Worm (Caenorhabditis elegans) whole organism, dauer: ENCODE measurements around the gene rml-4.

Experiments used
- unc-62 ChIP-seq: sonication (generic microtip); optimal IDR thresholded peaks from 2 replicates; lab custom pipeline; 2017; ENCODE audit warnings: missing biosample characterization, missing genetic modification reagents, missing genetic modification characterization

Gene rml-4

ce11 chrII:4297259-4297658 is 2.4 kb downstream of the rml-4 start:
- no peak for TF ChIP-seq unc-62 (GFP tag; lab: Kevin White, UChicago)

ce11 chrII:4299227-4299703 is 4.4 kb downstream of the rml-4 start, which contains the start of gene sco-1:
TSS of gene sco-1 (plus strand) at chrII:4299653.
- TF ChIP-seq unc-62 (GFP tag; lab: Kevin White, UChicago), result no peak

- TF ChIP-seq unc-62 (GFP tag; lab: Kevin White, UChicago), result no peak
Observed at ce11 chrII:4301307-4301706, 6.4 kb downstream of the rml-4 start, which contains the start of gene gtf-2F1. TSS of gene gtf-2F1 (plus strand) at chrII:4301607.

ce11 chrII:4306921-4307630 is 12.2 kb downstream of the rml-4 start, which contains the start of gene Y52E8A.3:
TSS of gene Y52E8A.3 (minus strand) at chrII:4306971.
- TF ChIP-seq unc-62 (GFP tag; lab: Kevin White, UChicago), result no peak

DNA sequence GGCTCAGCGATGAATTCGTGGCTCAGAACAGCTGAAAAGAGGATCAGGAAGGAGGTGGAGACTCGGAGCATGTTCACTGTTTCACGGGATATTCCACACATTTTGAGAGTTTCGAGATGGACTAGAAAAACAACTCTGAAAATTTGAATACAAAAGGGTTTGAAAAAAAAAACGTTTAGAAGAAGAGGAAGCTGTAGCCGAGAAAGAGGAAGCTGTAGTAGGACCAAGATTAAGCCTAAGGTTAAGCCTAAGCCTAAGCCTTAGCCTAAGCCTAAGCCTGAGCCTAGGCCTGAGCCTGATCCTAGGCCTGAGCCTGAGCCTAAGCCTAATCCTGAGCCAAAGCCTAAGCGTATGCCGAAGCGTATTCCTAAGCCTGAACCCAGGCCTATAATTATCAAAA is 17.2 kb downstream of the rml-4 start, which contains the start of gene plep-1:
plep-1 (minus strand) TSS at position 101 of the 400 bp plus-strand sequence.
- TF ChIP-seq unc-62 (GFP tag; lab: Kevin White, UChicago), result no peak

DNA sequence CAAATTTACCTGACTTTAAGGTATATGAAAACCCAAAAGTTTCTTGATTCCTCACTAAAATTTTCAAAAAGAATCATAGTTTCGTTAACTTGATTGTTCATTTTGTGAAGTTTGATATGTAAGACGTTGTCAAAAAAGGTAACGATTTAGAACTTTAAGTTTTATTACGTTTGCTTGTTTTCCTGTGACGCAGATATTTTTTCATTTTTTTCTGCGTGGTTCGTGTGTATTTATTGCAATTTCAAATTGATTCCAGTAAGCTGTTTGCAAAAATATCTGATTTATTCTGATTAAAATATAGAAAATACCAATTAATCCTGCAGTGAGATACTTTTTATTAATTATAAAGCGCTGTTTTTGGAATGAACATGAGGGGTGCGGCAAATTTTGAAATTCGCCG is 21.1 kb downstream of the rml-4 start, which contains the start of gene srw-40:
srw-40 (minus strand) TSS at position 101 of the 400 bp plus-strand sequence.
- no peak for TF ChIP-seq unc-62 (GFP tag; lab: Kevin White, UChicago)

DNA sequence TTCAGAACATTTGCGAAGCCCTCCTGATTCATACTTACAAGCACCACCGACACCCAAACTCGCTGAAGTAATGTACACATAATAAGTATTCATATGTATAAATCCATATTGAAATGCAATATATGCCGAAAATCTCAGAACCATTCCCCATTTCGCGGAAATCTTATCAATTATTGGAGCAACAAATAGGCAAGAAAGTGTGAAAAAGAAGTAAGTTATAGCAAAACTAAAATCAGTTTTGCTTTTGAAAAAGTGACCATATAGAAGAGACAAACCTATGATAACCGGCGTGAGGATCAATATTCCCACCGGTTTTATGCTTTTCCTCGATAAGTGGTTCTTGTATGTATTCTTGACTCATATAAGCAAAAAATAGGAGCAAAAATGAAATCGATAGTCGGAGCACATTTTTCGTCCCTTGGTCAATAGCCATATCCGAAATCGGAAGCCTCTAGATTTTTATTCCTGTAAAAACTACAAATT is 24.7 kb downstream of the rml-4 start, which contains the start of gene Y52E8A.6:
Y52E8A.6 (minus strand) TSS at position 433 of the 483 bp plus-strand sequence.
- no peak for TF ChIP-seq unc-62 (GFP tag; lab: Kevin White, UChicago)

- no peak for TF ChIP-seq unc-62 (GFP tag; lab: Kevin White, UChicago)
Observed at ce11 chrII:4320455-4320854, 25.6 kb downstream of the rml-4 start, which contains the start of gene Y52E8A.2. TSS of gene Y52E8A.2 (plus strand) at chrII:4320836.

DNA sequence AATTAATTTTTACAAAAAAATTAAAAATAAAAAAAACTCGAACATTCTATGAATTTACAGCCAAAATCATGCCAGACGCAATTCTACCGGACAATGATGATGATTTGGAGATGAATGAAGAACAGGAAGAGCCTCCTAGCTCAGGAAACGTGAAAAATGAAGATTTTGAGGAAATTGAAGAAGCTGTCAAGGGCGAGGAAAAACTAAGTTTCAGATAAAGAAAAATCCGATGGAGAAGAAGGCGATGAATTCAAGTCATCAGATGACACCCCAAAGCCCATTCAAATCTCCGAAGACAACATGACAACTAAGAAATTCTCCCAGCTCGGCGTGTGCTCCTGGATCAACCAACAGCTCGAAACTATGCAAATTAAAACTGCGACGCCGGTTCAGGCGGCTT is 26.9 kb downstream of the rml-4 start, which contains the start of gene Y52E8A.1:
Y52E8A.1 (plus strand) TSS at position 301 of the 400 bp plus-strand sequence.
- TF ChIP-seq unc-62 (GFP tag; lab: Kevin White, UChicago), result no peak

ce11 chrII:4322871-4323270 is 28.0 kb downstream of the rml-4 start, which contains the start of gene H20J04.6:
TSS of gene H20J04.6 (plus strand) at chrII:4323256.
- TF ChIP-seq unc-62 (GFP tag; lab: Kevin White, UChicago), result no peak

- TF ChIP-seq unc-62 (GFP tag; lab: Kevin White, UChicago), result no peak
Observed at ce11 chrII:4324061-4324460, 29.2 kb downstream of the rml-4 start, which contains the start of gene mog-2. TSS of gene mog-2 (plus strand) at chrII:4324361.

DNA sequence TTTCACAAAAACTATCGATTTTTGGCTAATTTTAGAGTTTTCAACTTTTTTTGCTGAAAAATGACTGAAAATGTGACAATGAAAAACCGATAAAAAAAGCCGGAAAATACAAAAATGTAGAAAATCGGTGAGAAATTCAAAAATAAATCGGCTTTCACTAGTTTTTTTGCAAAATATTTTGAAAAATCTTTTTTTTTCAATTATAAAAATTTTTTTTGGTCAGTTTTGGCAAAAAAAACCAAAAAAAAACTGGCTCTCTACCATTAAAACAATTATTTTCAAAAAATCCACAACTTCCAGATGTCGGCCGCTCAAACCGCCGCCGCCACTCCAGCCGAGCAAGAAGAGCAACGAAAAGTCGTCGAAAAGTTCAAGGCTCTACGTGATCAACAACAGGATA is 31.5 kb downstream of the rml-4 start, which contains the start of gene pfd-2:
pfd-2 (plus strand) TSS at position 301 of the 400 bp plus-strand sequence.
- TF ChIP-seq unc-62 (GFP tag; lab: Kevin White, UChicago), result no peak

ce11 chrII:4328716-4329115 is 33.8 kb downstream of the rml-4 start, which contains the start of gene H20J04.4:
TSS of gene H20J04.4 (plus strand) at chrII:4329016.
- no peak for TF ChIP-seq unc-62 (GFP tag; lab: Kevin White, UChicago)

DNA sequence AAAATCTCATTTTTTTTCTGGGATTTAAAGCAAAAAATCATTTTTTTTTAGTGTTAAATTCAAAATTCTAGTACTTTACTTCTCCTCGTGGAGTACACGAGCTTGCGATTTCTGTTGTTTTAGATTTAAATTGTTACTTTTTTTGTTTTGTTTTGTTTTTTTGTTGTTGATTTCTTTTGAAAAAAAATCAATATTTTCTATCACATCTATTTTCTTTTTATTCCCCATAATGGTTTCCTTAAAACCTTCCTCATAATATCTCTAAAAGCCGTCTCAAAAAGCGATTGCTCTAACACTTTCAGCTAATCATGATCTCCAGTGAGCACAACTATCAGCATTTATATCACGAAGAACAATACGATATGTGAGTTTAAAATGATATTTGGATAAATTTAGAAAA is 39.5 kb downstream of the rml-4 start, which contains the start of gene madf-3:
madf-3 (plus strand) TSS at position 301 of the 400 bp plus-strand sequence.
- TF ChIP-seq unc-62 (GFP tag; lab: Kevin White, UChicago), result no peak

- no peak for TF ChIP-seq unc-62 (GFP tag; lab: Kevin White, UChicago)
Observed at ce11 chrII:4337731-4338130, 42.8 kb downstream of the rml-4 start.

ce11 chrII:4339882-4340281 is 45.0 kb downstream of the rml-4 start, which contains the start of gene athp-2:
TSS of gene athp-2 (plus strand) at chrII:4340182.
- no peak for TF ChIP-seq unc-62 (GFP tag; lab: Kevin White, UChicago)
